Fruit fly (Drosophila melanogaster): ENCODE data around the gene CG31643.
A peak's percentile ranks its signal among the peaks of the same experiment; 100 is the strongest.

The CG31643 gene

DNA sequence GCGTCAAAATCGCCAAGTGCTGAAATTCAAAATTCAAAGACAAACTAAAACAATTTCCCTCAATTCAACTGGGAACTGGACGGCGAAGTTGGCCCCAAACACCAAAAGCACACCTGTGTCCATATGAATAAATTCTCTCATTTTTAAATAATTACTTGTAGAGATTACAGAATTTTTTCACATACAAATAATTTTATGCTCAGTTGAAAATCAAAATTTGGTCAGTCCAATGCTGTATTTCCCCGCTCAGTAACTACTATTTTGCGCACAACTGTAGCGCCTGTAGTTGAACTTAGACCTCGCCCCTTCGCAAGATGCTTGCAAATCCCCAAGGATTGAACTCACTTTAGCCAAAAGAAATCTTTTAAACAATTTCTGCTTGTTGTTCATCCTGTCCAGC lies 9.2 kb upstream of the CG31643 start (continued):
- TF ChIP-seq rib (GFP tag; IDR thresholded peaks at IDR 0.05) (no peak), sisA (GFP tag; IDR thresholded peaks at IDR 0.05) (peak; percentile 49), prd (optimal IDR thresholded peaks at IDR 0.05) (no peak), prd (GFP tag; IDR thresholded peaks at IDR 0.05) (peak; percentile 33; the same call in 1 of the 3 replicates), hkb (optimal IDR thresholded peaks at IDR 0.05) (no peak), hkb (GFP tag; IDR thresholded peaks at IDR 0.05) (peak; percentile 61; the same call in 1 of the 2 replicates), Ada2b (GFP tag; IDR thresholded peaks at IDR 0.05) (peak; percentile 34), Mes4 (GFP tag; optimal IDR thresholded peaks at IDR 0.05) (no peak), lmd (GFP tag; IDR thresholded peaks at IDR 0.05) (peak; percentile 42; the same call in 1 of the 2 replicates), unpg (GFP tag; optimal IDR thresholded peaks at IDR 0.05) (peak; percentile 10), Med (GFP tag) (peak; percentile 70), her (GFP tag; optimal IDR thresholded peaks at IDR 0.05) (no peak), chm (GFP tag; IDR thresholded peaks at IDR 0.05) (0 out of 2 replicates have a peak, but pooled peaks have one; percentile 37), gsb (GFP tag; IDR thresholded peaks at IDR 0.05) (no peak), CG18599 (GFP tag; optimal IDR thresholded peaks at IDR 0.05) (peak; percentile 8), Aef1 (GFP tag; IDR thresholded peaks at IDR 0.05) (peak; percentile 32; the same call in 2 of the 3 replicates), bowl (GFP tag; IDR thresholded peaks at IDR 0.05) (no peak), CG12155 (GFP tag; optimal IDR thresholded peaks at IDR 0.05) (no peak), CG12391 (tag; optimal IDR thresholded peaks at IDR 0.05) (peak; percentile 23), Bdp1 (GFP tag; optimal IDR thresholded peaks at IDR 0.05) (no peak), tgo (GFP tag; IDR thresholded peaks at IDR 0.05) (peak; percentile 23; the same call in 1 of the 3 replicates), onecut (GFP tag; IDR thresholded peaks at IDR 0.05) (no peak), CG10959 (GFP tag; IDR thresholded peaks at IDR 0.05) (no peak), esg (GFP tag; conservative IDR thresholded peaks at IDR 0.05) (peak; percentile 34; the same call in 1 of the 2 replicates), CG2116 (GFP tag; optimal IDR thresholded peaks at IDR 0.05) (no peak), Adf1 (GFP tag; IDR thresholded peaks at IDR 0.05) (no peak), CG13775 (GFP tag; optimal IDR thresholded peaks at IDR 0.05) (no peak), CG33557 (GFP tag; optimal IDR thresholded peaks at IDR 0.05) (no peak), CG12659 (GFP tag; optimal IDR thresholded peaks at IDR 0.05) (no peak), CG13296 (GFP tag; optimal IDR thresholded peaks at IDR 0.05) (no peak), p53 (GFP tag; optimal IDR thresholded peaks at IDR 0.05) (no peak), HLHmδ (GFP tag; optimal IDR thresholded peaks at IDR 0.05) (no peak), CG4404 (GFP tag; IDR thresholded peaks at IDR 0.05) (0 out of 2 replicates have a peak, but pooled peaks have one; percentile 10), zfh2 (GFP tag; optimal IDR thresholded peaks at IDR 0.05) (no peak), CG7839 (tag; optimal IDR thresholded peaks at IDR 0.05) (peak; percentile 27), Optix (GFP tag; IDR thresholded peaks at IDR 0.05) (0 out of 3 replicates have a peak, but pooled peaks have one; percentile 7), CG17361 (GFP tag; IDR thresholded peaks at IDR 0.05) (no peak), amos (GFP tag; IDR thresholded peaks at IDR 0.05; ENCODE audit: partially characterized antibody) (no peak), ro (GFP tag; IDR thresholded peaks at IDR 0.05) (no peak), nau (GFP tag; optimal IDR thresholded peaks at IDR 0.05) (no peak), seq (GFP tag; IDR thresholded peaks at IDR 0.05) (no peak), CG9876 (GFP tag; optimal IDR thresholded peaks at IDR 0.05) (no peak), exex (tag; optimal IDR thresholded peaks at IDR 0.05) (no peak), Taf1 (GFP tag; IDR thresholded peaks at IDR 0.05) (no peak), insv (GFP tag; optimal IDR thresholded peaks at IDR 0.05) (no peak), CG15514 (GFP tag; optimal IDR thresholded peaks at IDR 0.05) (no peak), CG8944 (GFP tag; optimal IDR thresholded peaks at IDR 0.05) (peak; percentile 9), lab (GFP tag; optimal IDR thresholded peaks at IDR 0.05) (peak; percentile 17), sug (tag; optimal IDR thresholded peaks at IDR 0.05) (no peak), eyg (GFP tag; optimal IDR thresholded peaks at IDR 0.05) (no peak), pnt (GFP tag; optimal IDR thresholded peaks at IDR 0.05) (no peak), ATbp (GFP tag; optimal IDR thresholded peaks at IDR 0.05) (peak; percentile 33)

Data from whole organism, embryonic.